Worm (Caenorhabditis elegans): Measurements from ENCODE around the gene Y57G11C.1147.

- TF ChIP-seq dmd-4 (tag; optimal IDR thresholded peaks at IDR 0.05) (no peak), nhr-23 (tag; optimal IDR thresholded peaks at IDR 0.05) (no peak), snpc-4 (tag; optimal IDR thresholded peaks at IDR 0.05) (no peak), unc-39 (tag; optimal IDR thresholded peaks at IDR 0.05) (no peak), lin-39 (tag; optimal IDR thresholded peaks at IDR 0.05) (no peak), ceh-16 (tag; optimal IDR thresholded peaks at IDR 0.05) (no peak), sma-9 (GFP tag; optimal IDR thresholded peaks at IDR 0.05) (no peak), sma-9 (tag; optimal IDR thresholded peaks at IDR 0.05) (no peak), unc-62 (GFP tag; optimal IDR thresholded peaks at IDR 0.05) (no peak), F13H6.1 (tag; optimal IDR thresholded peaks at IDR 0.05) (no peak)
Observed at ce11 chrIV:14771325-14771724, 26.0 kb downstream of the Y57G11C.1147 start, which contains the start of gene degl-1.

Data from whole organism, L2 larva.